Fruit fly (Drosophila melanogaster) whole organism, embryonic: Measurements from ENCODE around the gene Fancl.
A peak's percentile ranks its signal among the peaks of the same experiment; 100 is the strongest.

Source experiments
- Bgb ChIP-seq: fragments of 200-800 bp; sonication (Bioruptor generic); IDR thresholded peaks from 2 replicates; pipeline ENCODE4 v1.3.6; 2022; ENCODE audit warnings: missing biosample characterization, missing genetic modification characterization; ENCODE audit not compliant: partially characterized antibody
- BtbVII ChIP-seq: fragments of 200-800 bp; sonication (Bioruptor generic); optimal IDR thresholded peaks from 3 replicates; lab custom pipeline; 2017; ENCODE audit warnings: missing biosample characterization, mild to moderate bottlenecking, missing genetic modification characterization
- CG10147 ChIP-seq: fragments of 200-800 bp; sonication (Bioruptor generic); optimal IDR thresholded peaks from 2 replicates; lab custom pipeline; 2019; ENCODE audit warnings: missing biosample characterization, mild to moderate bottlenecking, missing genetic modification characterization, moderate library complexity
- CG10209 ChIP-seq: fragments of 200-800 bp; sonication (Bioruptor generic); optimal IDR thresholded peaks from 3 replicates; lab custom pipeline; 2017; ENCODE audit warnings: missing biosample characterization, mild to moderate bottlenecking, missing genetic modification characterization, missing genetic modification reagents
- CG10274 ChIP-seq: fragments of 200-800 bp; sonication (Bioruptor generic); optimal IDR thresholded peaks from 3 replicates; lab custom pipeline; 2017; ENCODE audit warnings: missing biosample characterization, mild to moderate bottlenecking, missing genetic modification characterization
- CG10366 ChIP-seq: fragments of 200-800 bp; sonication (Bioruptor generic); IDR thresholded peaks from 2 replicates; pipeline ENCODE4 v1.3.6; 2022; ENCODE audit warnings: missing biosample characterization, missing genetic modification characterization
- CG10543 ChIP-seq: fragments of 200-800 bp; sonication (Bioruptor generic); optimal IDR thresholded peaks from 3 replicates; lab custom pipeline; 2017; ENCODE audit warnings: missing biosample characterization, mild to moderate bottlenecking, missing genetic modification characterization, moderate library complexity
- CG10979 ChIP-seq: fragments of 200-800 bp; sonication (Bioruptor generic); optimal IDR thresholded peaks from 2 replicates; lab custom pipeline; 2018; ENCODE audit warnings: missing biosample characterization, mild to moderate bottlenecking, missing genetic modification characterization, moderate library complexity
- CG11504 ChIP-seq: fragments of 200-800 bp; sonication (Bioruptor generic); optimal IDR thresholded peaks from 3 replicates; lab custom pipeline; 2019; ENCODE audit warnings: missing biosample characterization, mild to moderate bottlenecking, missing genetic modification characterization, moderate library complexity
- CG15269 ChIP-seq: fragments of 200-800 bp; sonication (Bioruptor generic); optimal IDR thresholded peaks from 2 replicates; lab custom pipeline; 2018; ENCODE audit warnings: missing biosample characterization, mild to moderate bottlenecking, missing genetic modification characterization, moderate library complexity
- CG1529 ChIP-seq: fragments of 200-800 bp; sonication (Bioruptor generic); optimal IDR thresholded peaks from 3 replicates; lab custom pipeline; 2018; ENCODE audit warnings: missing biosample characterization, missing genetic modification characterization
- CG2678 ChIP-seq: fragments of 200-800 bp; sonication (Bioruptor generic); optimal IDR thresholded peaks from 3 replicates; lab custom pipeline; 2019; ENCODE audit warnings: missing biosample characterization, mild to moderate bottlenecking, missing genetic modification characterization, moderate library complexity
- CG2889 ChIP-seq: fragments of 200-800 bp; sonication (Bioruptor generic); IDR thresholded peaks from 3 replicates; pipeline ENCODE4 v1.3.6; 2022; ENCODE audit warnings: missing biosample characterization, missing genetic modification characterization
- CG31441 ChIP-seq: fragments of 200-800 bp; sonication (Bioruptor generic); IDR thresholded peaks from 2 replicates; pipeline ENCODE4 v1.3.6; 2022; ENCODE audit warnings: missing biosample characterization, missing genetic modification characterization
- CG3847 ChIP-seq: fragments of 200-800 bp; sonication (Bioruptor generic); IDR thresholded peaks from 2 replicates; pipeline ENCODE4 v1.3.6; 2022; ENCODE audit warnings: missing biosample characterization, missing genetic modification characterization
- CG6683 ChIP-seq: fragments of 200-800 bp; sonication (Bioruptor generic); optimal IDR thresholded peaks from 2 replicates; lab custom pipeline; 2017; ENCODE audit warnings: missing biosample characterization, mild to moderate bottlenecking, missing genetic modification characterization, missing genetic modification reagents
- CG7357 ChIP-seq: fragments of 200-800 bp; sonication (Bioruptor generic); IDR thresholded peaks from 3 replicates; pipeline ENCODE4 v1.3.6; 2022; ENCODE audit warnings: missing biosample characterization, missing genetic modification characterization
- CG7556 ChIP-seq: fragments of 200-800 bp; sonication (Bioruptor generic); optimal IDR thresholded peaks from 2 replicates; lab custom pipeline; 2017; ENCODE audit warnings: missing biosample characterization, mild to moderate bottlenecking, missing genetic modification characterization
- CG7786 ChIP-seq: fragments of 200-800 bp; sonication (Bioruptor generic); optimal IDR thresholded peaks from 2 replicates; lab custom pipeline; 2016; ENCODE audit warnings: missing biosample characterization, missing genetic modification characterization
- CG7839 ChIP-seq: fragments of 200-800 bp; sonication (Bioruptor generic); optimal IDR thresholded peaks from 3 replicates; lab custom pipeline; 2018; ENCODE audit warnings: missing biosample characterization, mild to moderate bottlenecking, missing genetic modification characterization, moderate library complexity
- CG8924 ChIP-seq: fragments of 200-800 bp; optimal IDR thresholded peaks from 3 replicates; lab custom pipeline; 2019; ENCODE audit warnings: missing biosample characterization, mild to moderate bottlenecking, missing genetic modification characterization, moderate library complexity
- CkIIα-i1 ChIP-seq: fragments of 200-800 bp; sonication (Bioruptor generic); IDR thresholded peaks from 2 replicates; pipeline ENCODE4 v1.3.6; 2022; ENCODE audit warnings: missing biosample characterization, missing genetic modification characterization
- D ChIP-seq, 2 experiments: fragments of 200-800 bp in 1 of 2; fragments of >200 bp in 1 of 2; sonication (Bioruptor generic) in 1 of 2; optimal IDR thresholded peaks; 2 replicates in 1 of 2; 3 replicates in 1 of 2; lab custom pipeline; 2017; ENCODE audit warnings: mild to moderate bottlenecking in 1 of 2, missing biosample characterization in 1 of 2, missing genetic modification characterization in 1 of 2, missing genetic modification reagents in 1 of 2
- Mad ChIP-seq: fragments of 200-800 bp; sonication (Bioruptor generic); optimal IDR thresholded peaks from 2 replicates; lab custom pipeline; 2016; ENCODE audit warnings: missing biosample characterization, missing genetic modification characterization
- Mrtf ChIP-seq: fragments of 200-800 bp; sonication (Bioruptor generic); IDR thresholded peaks from 3 replicates; pipeline ENCODE4 v1.3.6; 2022; ENCODE audit warnings: missing biosample characterization, missing genetic modification characterization
- Nf-YB ChIP-seq: fragments of 200-800 bp; sonication (Bioruptor generic); optimal IDR thresholded peaks from 3 replicates; lab custom pipeline; 2019; ENCODE audit warnings: missing biosample characterization, mild to moderate bottlenecking, missing genetic modification characterization, moderate library complexity
- PHDP ChIP-seq: fragments of 200-800 bp; sonication (Bioruptor generic); optimal IDR thresholded peaks from 3 replicates; lab custom pipeline; 2018; ENCODE audit warnings: missing biosample characterization, mild to moderate bottlenecking, missing genetic modification characterization, moderate library complexity
- bcd ChIP-seq: fragments of 200-800 bp; sonication (Bioruptor generic); optimal IDR thresholded peaks from 2 replicates; lab custom pipeline; 2017; ENCODE audit warnings: missing biosample characterization, mild to moderate bottlenecking, missing genetic modification characterization
- br ChIP-seq: fragments of >200 bp; optimal IDR thresholded peaks from 2 replicates; lab custom pipeline; 2017
- bsh ChIP-seq, 2 experiments: fragments of 200-800 bp; sonication (Bioruptor generic); optimal IDR thresholded peaks; 2 replicates each; lab custom pipeline; 2017 to 2018; ENCODE audit warnings: mild to moderate bottlenecking in 2 of 2, missing biosample characterization in 2 of 2, missing genetic modification characterization in 2 of 2, moderate library complexity in 1 of 2
- caup ChIP-seq: fragments of 200-800 bp; sonication (Bioruptor generic); optimal IDR thresholded peaks from 3 replicates; lab custom pipeline; 2017; ENCODE audit warnings: missing biosample characterization, mild to moderate bottlenecking, missing genetic modification characterization, moderate library complexity; ENCODE audit not compliant: severe bottlenecking
- dpn ChIP-seq, 2 experiments: fragments of 200-800 bp; sonication (Bioruptor generic); optimal IDR thresholded peaks; 3 replicates each; lab custom pipeline; 2016; ENCODE audit warnings: missing biosample characterization in 2 of 2, missing genetic modification characterization in 2 of 2
- dysf ChIP-seq: fragments of 200-800 bp; sonication (Bioruptor generic); IDR thresholded peaks from 3 replicates; pipeline ENCODE4 v1.3.6; 2022; ENCODE audit warnings: missing biosample characterization, missing genetic modification characterization
- jigr1 ChIP-seq: fragments of 200-800 bp; sonication (Bioruptor generic); IDR thresholded peaks from 3 replicates; pipeline ENCODE4 v1.3.6; 2022; ENCODE audit warnings: missing biosample characterization, missing genetic modification characterization
- nmo ChIP-seq: fragments of 200-800 bp; sonication (Bioruptor generic); optimal IDR thresholded peaks from 2 replicates; lab custom pipeline; 2018; ENCODE audit warnings: missing biosample characterization, mild to moderate bottlenecking, missing genetic modification characterization, moderate library complexity
- odd ChIP-seq: fragments of 200-800 bp; sonication (Bioruptor generic); optimal IDR thresholded peaks from 2 replicates; lab custom pipeline; 2017; ENCODE audit warnings: missing biosample characterization, mild to moderate bottlenecking, missing genetic modification characterization
- peb ChIP-seq: fragments of 200-800 bp; sonication (Bioruptor generic); IDR thresholded peaks from 2 replicates; pipeline ENCODE4 v1.3.6; 2022; ENCODE audit warnings: missing biosample characterization, missing genetic modification characterization
- schlank ChIP-seq: fragments of 200-800 bp; sonication (Bioruptor generic); optimal IDR thresholded peaks from 2 replicates; lab custom pipeline; 2018; ENCODE audit warnings: missing biosample characterization, mild to moderate bottlenecking, missing genetic modification characterization
- tx ChIP-seq: fragments of 200-800 bp; sonication (Bioruptor generic); optimal IDR thresholded peaks from 2 replicates; lab custom pipeline; 2016; ENCODE audit warnings: missing biosample characterization, missing genetic modification characterization
- zfh2 ChIP-seq: fragments of 200-800 bp; sonication (Bioruptor generic); optimal IDR thresholded peaks from 2 replicates; lab custom pipeline; 2016; ENCODE audit warnings: missing biosample characterization, missing genetic modification characterization

The Fancl gene

dm6 chr3R:10048035-10048774 lies 4.5 kb downstream of the Fancl start (continued):
- TF ChIP-seq CG6683 (GFP tag; lab: Kevin White, UChicago), result no peak
- peak; percentile 8 for TF ChIP-seq odd
- no peak for TF ChIP-seq br (lab: Kevin White, UChicago)
- peak; percentile 48 for TF ChIP-seq CG10147
- no peak for TF ChIP-seq tx (GFP tag; lab: Kevin White, UChicago)
- peak; percentile 15 for TF ChIP-seq caup
- TF ChIP-seq dpn (GFP tag; optimal IDR thresholded peaks at IDR 0.05; lab: Kevin White, UChicago), result peak in 1 of 2 experiments; percentile 18
- TF ChIP-seq BtbVII (GFP tag; lab: Kevin White, UChicago), result peak; percentile 19
- TF ChIP-seq CG31441 (GFP tag; lab: Robert Waterston, UW), result peak; percentile 56
- no peak for TF ChIP-seq CG7357 (GFP tag; lab: Robert Waterston, UW)
- 0 out of 2 replicates have a peak, but pooled peaks have one; percentile 9 for TF ChIP-seq CG3847 (GFP tag; lab: Robert Waterston, UW)
- TF ChIP-seq CG10979 (tag; lab: Kevin White, UChicago), result peak; percentile 52
- peak; percentile 38 for TF ChIP-seq CG10209 (GFP tag; lab: Kevin White, UChicago)
- peak; percentile 17 for TF ChIP-seq bcd (GFP tag; lab: Kevin White, UChicago)
- peak; percentile 17 for TF ChIP-seq Nf-YB (GFP tag; lab: Kevin White, UChicago)
- 0 out of 3 replicates have a peak, but pooled peaks have one; percentile 36 for TF ChIP-seq dysf (GFP tag; lab: Robert Waterston, UW)
- TF ChIP-seq CG10366 (GFP tag; lab: Robert Waterston, UW), result peak; percentile 12; the same call in 1 of the 2 replicates
- TF ChIP-seq nmo, result peak; percentile 45
- no peak for TF ChIP-seq CG7786
- no peak for TF ChIP-seq Mad (GFP tag; lab: Kevin White, UChicago)
- peak; percentile 6 for TF ChIP-seq CG10543 (GFP tag; lab: Kevin White, UChicago)
- peak; percentile 64 for TF ChIP-seq CG7556 (GFP tag; lab: Kevin White, UChicago)
- TF ChIP-seq CG1529 (GFP tag; lab: Kevin White, UChicago), result peak; percentile 34
- peak; percentile 35; the same call in 1 of the 2 replicates for TF ChIP-seq Bgb
- peak; percentile 75 for TF ChIP-seq CG2678
- TF ChIP-seq bsh (GFP tag; optimal IDR thresholded peaks at IDR 0.05; lab: Kevin White, UChicago), result peak in 1 of 2 experiments; percentile 28
- TF ChIP-seq Mrtf, result no peak
- TF ChIP-seq CkIIα-i1 (GFP tag; lab: Robert Waterston, UW), result no peak
- TF ChIP-seq jigr1, result no peak
- TF ChIP-seq schlank (tag; lab: Kevin White, UChicago), result no peak
- peak; percentile 64 for TF ChIP-seq CG15269
- 0 out of 3 replicates have a peak, but pooled peaks have one; percentile 21 for TF ChIP-seq CG2889
- peak; percentile 65 for TF ChIP-seq CG7839
- TF ChIP-seq CG8924 (tag; lab: Kevin White, UChicago), result peak; percentile 11
- peak; percentile 79 for TF ChIP-seq CG10274 (GFP tag; lab: Kevin White, UChicago)
- TF ChIP-seq PHDP, result peak; percentile 33
- TF ChIP-seq zfh2 (GFP tag; lab: Kevin White, UChicago), result peak; percentile 7
- TF ChIP-seq CG11504 (tag; lab: Kevin White, UChicago), result peak; percentile 74
- TF ChIP-seq peb (GFP tag; lab: Robert Waterston, UW), result 0 out of 2 replicates have a peak, but pooled peaks have one; percentile 10
- peak; percentile 92 for TF ChIP-seq D (optimal IDR thresholded peaks at IDR 0.05; lab: Kevin White, UChicago)
- peak; percentile 26 for TF ChIP-seq D (GFP tag; optimal IDR thresholded peaks at IDR 0.05; lab: Kevin White, UChicago)
